Worm (Caenorhabditis elegans): Measurements from ENCODE around the gene srbc-2.
"Not testable (repeated sequence)": the region's sequence is repeated elsewhere in the genome, so short reads cannot be mapped to it uniquely, and the experiment has no call there.

Gene srbc-2

ce11 chrV:3396765-3397164 is 19.9 kb upstream of the srbc-2 start, which contains the start of gene T20D4.12:
T20D4.12 (plus strand) TSS chrV:3397065.
- TF ChIP-seq dpff-1 (tag; optimal IDR thresholded peaks at IDR 0.05); egl-44 (GFP tag; IDR thresholded peaks at IDR 0.05); efl-1 (GFP tag; optimal IDR thresholded peaks at IDR 0.05): not testable (repeated sequence)

ce11 chrV:3394694-3395240 is 17.9 kb upstream of the srbc-2 start, which contains the start of gene T20D4.15:
T20D4.15 (minus strand) TSS chrV:3394744.
- no peak for TF ChIP-seq snpc-1.1 (tag; optimal IDR thresholded peaks at IDR 0.05; ENCODE audit: insufficient read depth)
- peak; percentile 73 for TF ChIP-seq zfh-2 (GFP tag; conservative IDR thresholded peaks at IDR 0.05)

- TF ChIP-seq ztf-6 (GFP tag; IDR thresholded peaks at IDR 0.05) (no peak), snpc-1.1 (tag; optimal IDR thresholded peaks at IDR 0.05; ENCODE audit: insufficient read depth) (no peak), snpc-4 (GFP tag; optimal IDR thresholded peaks at IDR 0.05) (no peak), snpc-4 (tag; optimal IDR thresholded peaks at IDR 0.05) (peak in 1 of 4 experiments; percentile 75), ama-1 (optimal IDR thresholded peaks at IDR 0.05) (no peak), ama-1 (GFP tag; optimal IDR thresholded peaks at IDR 0.05) (no peak), zfh-2 (GFP tag; conservative IDR thresholded peaks at IDR 0.05) (peak; percentile 70)
Observed at ce11 chrV:3394065-3394464, 17.2 kb upstream of the srbc-2 start.

- TF ChIP-seq nfya-1 (tag; optimal IDR thresholded peaks at IDR 0.05; ENCODE audit: borderline replicate concordance, insufficient read depth) (no peak), tbp1 (GFP tag; optimal IDR thresholded peaks at IDR 0.05) (peak; percentile 12), fkh-3 (tag; optimal IDR thresholded peaks at IDR 0.05) (no peak), lsl-1 (GFP tag; optimal IDR thresholded peaks at IDR 0.05) (no peak), ceh-58 (GFP tag; IDR thresholded peaks at IDR 0.05) (no peak), atf-7 (tag; optimal IDR thresholded peaks at IDR 0.05) (peak; percentile 16), C06A6.2 (GFP tag; conservative IDR thresholded peaks at IDR 0.05) (peak; percentile 44; the same call in 1 of the 2 replicates), hlh-12 (tag; optimal IDR thresholded peaks at IDR 0.05) (no peak), somi-1 (GFP tag; optimal IDR thresholded peaks at IDR 0.05) (peak; percentile 78), nhr-80 (tag; optimal IDR thresholded peaks at IDR 0.05) (peak; percentile 75), snpc-1.3 (tag; optimal IDR thresholded peaks at IDR 0.05; ENCODE audit: insufficient read depth) (no peak), lin-40 (tag; optimal IDR thresholded peaks at IDR 0.05) (no peak), ceh-27 (GFP tag; optimal IDR thresholded peaks at IDR 0.05) (peak; percentile 27), bed-1 (GFP tag; IDR thresholded peaks at IDR 0.05) (no peak), Y53G8AR.9 (GFP tag; conservative IDR thresholded peaks at IDR 0.05) (no peak), tbx-9 (tag; optimal IDR thresholded peaks at IDR 0.05; ENCODE audit: borderline replicate concordance) (no peak), pha-4 (tag; optimal IDR thresholded peaks at IDR 0.05) (no peak), ztf-6 (GFP tag; IDR thresholded peaks at IDR 0.05) (no peak), akir-1 (GFP tag; optimal IDR thresholded peaks at IDR 0.05) (no peak), attf-5 (GFP tag; optimal IDR thresholded peaks at IDR 0.05) (peak; percentile 54), mcd-1 (GFP tag; IDR thresholded peaks at IDR 0.05) (peak; percentile 37; the same call in 1 of the 2 replicates), athp-1 (tag; optimal IDR thresholded peaks at IDR 0.05) (no peak), ztf-26 (tag; optimal IDR thresholded peaks at IDR 0.05) (peak; percentile 53), madf-3 (GFP tag; IDR thresholded peaks at IDR 0.05) (no peak), ceh-91 (GFP tag; IDR thresholded peaks at IDR 0.05) (no peak), ztf-18 (tag; optimal IDR thresholded peaks at IDR 0.05) (no peak), hmg-1.2 (GFP tag; IDR thresholded peaks at IDR 0.05) (peak; percentile 58; the same call in 1 of the 2 replicates), F22D6.2 (tag; optimal IDR thresholded peaks at IDR 0.05) (no peak), D2030.7 (GFP tag; IDR thresholded peaks at IDR 0.05) (no peak), ztf-25 (GFP tag; IDR thresholded peaks at IDR 0.05) (no peak), snpc-4 (GFP tag; optimal IDR thresholded peaks at IDR 0.05) (no peak), snpc-4 (tag; optimal IDR thresholded peaks at IDR 0.05) (peak in 1 of 4 experiments; percentile 36), K11D2.4 (GFP tag; IDR thresholded peaks at IDR 0.05) (0 out of 2 replicates have a peak, but pooled peaks have one; percentile 66), F49E8.2 (tag; optimal IDR thresholded peaks at IDR 0.05; ENCODE audit: insufficient read depth) (no peak), hsf-1 (GFP tag; IDR thresholded peaks at IDR 0.05) (no peak)
Observed at ce11 chrV:3391005-3391404, 14.1 kb upstream of the srbc-2 start.
